Worm (Caenorhabditis elegans): ENCODE results near the gene F52H2.1.
A peak's percentile ranks its signal among the peaks of the same experiment; 100 is the strongest.

Gene F52H2.1

DNA sequence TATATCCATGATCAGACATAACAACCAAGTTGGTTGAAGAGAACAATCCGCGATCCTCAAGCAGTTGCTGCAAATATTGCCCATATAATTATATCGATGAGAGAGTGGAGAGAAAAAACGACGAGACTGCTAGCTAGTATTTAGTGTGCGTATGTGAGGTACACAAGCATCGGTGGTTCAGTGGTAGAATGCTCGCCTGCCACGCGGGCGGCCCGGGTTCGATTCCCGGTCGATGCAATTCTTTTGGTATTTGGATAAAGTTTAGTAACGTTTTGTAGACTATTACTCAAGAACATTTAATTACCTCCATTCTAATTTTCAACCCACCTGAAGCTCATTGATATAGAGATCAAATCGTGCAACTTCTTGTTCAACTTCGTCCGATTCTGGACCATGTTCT is 40.2 kb downstream of the F52H2.1 start (continued):
- no peak for TF ChIP-seq nhr-27 (tag; optimal IDR thresholded peaks at IDR 0.05)
- no peak for TF ChIP-seq bed-1 (GFP tag; IDR thresholded peaks at IDR 0.05)
- peak; percentile 89 for TF ChIP-seq ceh-79 (tag; optimal IDR thresholded peaks at IDR 0.05)
- 0 out of 2 replicates have a peak, but pooled peaks have one; percentile 77 for TF ChIP-seq nhr-120 (GFP tag; IDR thresholded peaks at IDR 0.05)
- TF ChIP-seq ccch-3 (GFP tag; optimal IDR thresholded peaks at IDR 0.05) = no peak
- no peak for TF ChIP-seq dpl-1 (GFP tag; optimal IDR thresholded peaks at IDR 0.05)
- TF ChIP-seq F57C9.4 (tag; optimal IDR thresholded peaks at IDR 0.05) = peak; percentile 62
- no peak for TF ChIP-seq F39B2.1 (GFP tag; IDR thresholded peaks at IDR 0.05)
- 0 out of 2 replicates have a peak, but pooled peaks have one; percentile 70 for TF ChIP-seq ztf-28 (GFP tag; IDR thresholded peaks at IDR 0.05)
- TF ChIP-seq hlh-12 (tag; optimal IDR thresholded peaks at IDR 0.05) = peak; percentile 74
- no peak for TF ChIP-seq efl-1 (GFP tag; optimal IDR thresholded peaks at IDR 0.05)
- peak; percentile 84 for TF ChIP-seq hmg-1.2 (GFP tag; IDR thresholded peaks at IDR 0.05)
- TF ChIP-seq aptf-2 (GFP tag; conservative IDR thresholded peaks at IDR 0.05) = no peak
- peak; percentile 78 for TF ChIP-seq rcor-1 (GFP tag; IDR thresholded peaks at IDR 0.05)
- peak; percentile 76 for TF ChIP-seq ceh-27 (GFP tag; optimal IDR thresholded peaks at IDR 0.05)
- peak; percentile 40 for TF ChIP-seq lsy-27 (tag; optimal IDR thresholded peaks at IDR 0.05; ENCODE audit: borderline replicate concordance, insufficient read depth)
- no peak for TF ChIP-seq nhr-179 (tag; optimal IDR thresholded peaks at IDR 0.05)
- peak; percentile 74 for TF ChIP-seq ekl-4 (GFP tag; IDR thresholded peaks at IDR 0.05)
- TF ChIP-seq F49E8.2 (tag; optimal IDR thresholded peaks at IDR 0.05; ENCODE audit: insufficient read depth) = no peak
- TF ChIP-seq B0019.2 (GFP tag; conservative IDR thresholded peaks at IDR 0.05) = peak; percentile 56; the same call in 1 of the 2 replicates
- TF ChIP-seq F52B5.7 (tag; optimal IDR thresholded peaks at IDR 0.05) = peak; percentile 90
- TF ChIP-seq sptf-2 (GFP tag; optimal IDR thresholded peaks at IDR 0.05) = no peak
- TF ChIP-seq F55B11.4 (tag; optimal IDR thresholded peaks at IDR 0.05; ENCODE audit: borderline replicate concordance, insufficient read depth) = no peak
- TF ChIP-seq C06A6.2 (GFP tag; conservative IDR thresholded peaks at IDR 0.05) = no peak
- no peak for TF ChIP-seq bed-2 (GFP tag; IDR thresholded peaks at IDR 0.05)
- peak; percentile 69 for TF ChIP-seq attf-5 (GFP tag; optimal IDR thresholded peaks at IDR 0.05)
- TF ChIP-seq die-1 (tag; optimal IDR thresholded peaks at IDR 0.05) = peak; percentile 76
- peak; percentile 89 for TF ChIP-seq him-1 (tag; optimal IDR thresholded peaks at IDR 0.05)
- peak; percentile 69 for TF ChIP-seq tbx-9 (tag; optimal IDR thresholded peaks at IDR 0.05; ENCODE audit: borderline replicate concordance)
- TF ChIP-seq ztf-25 (GFP tag; IDR thresholded peaks at IDR 0.05) = peak; percentile 92; the same call in 1 of the 2 replicates
- no peak for TF ChIP-seq ztf-3 (GFP tag; optimal IDR thresholded peaks at IDR 0.05)
- TF ChIP-seq lin-40 (tag; optimal IDR thresholded peaks at IDR 0.05) = peak; percentile 80
- peak; percentile 53 for TF ChIP-seq K12H6.12 (tag; optimal IDR thresholded peaks at IDR 0.05)
- TF ChIP-seq Y95B8A.8 (GFP tag; IDR thresholded peaks at IDR 0.05) = no peak
- TF ChIP-seq nhr-80 (tag; optimal IDR thresholded peaks at IDR 0.05) = peak; percentile 51
- peak; percentile 72 for TF ChIP-seq K11D2.4 (GFP tag; IDR thresholded peaks at IDR 0.05)
- peak; percentile 85 for TF ChIP-seq nfyb-1 (GFP tag; IDR thresholded peaks at IDR 0.05)
- TF ChIP-seq atf-7 (tag; optimal IDR thresholded peaks at IDR 0.05) = peak; percentile 58
- TF ChIP-seq zim-3 (tag; optimal IDR thresholded peaks at IDR 0.05) = peak; percentile 71
- TF ChIP-seq unc-130 (GFP tag; optimal IDR thresholded peaks at IDR 0.05) = peak; percentile 69
- peak; percentile 32 for TF ChIP-seq snpc-1.1 (tag; optimal IDR thresholded peaks at IDR 0.05; ENCODE audit: insufficient read depth)
- peak; percentile 44; the same call in 1 of the 2 replicates for TF ChIP-seq egrh-3 (GFP tag; IDR thresholded peaks at IDR 0.05)
- peak; percentile 79 for TF ChIP-seq mes-4 (tag; optimal IDR thresholded peaks at IDR 0.05)
- TF ChIP-seq ama-1 (optimal IDR thresholded peaks at IDR 0.05) = no peak
- peak; percentile 79 to 81 for TF ChIP-seq ama-1 (GFP tag; optimal IDR thresholded peaks at IDR 0.05)
- TF ChIP-seq snpc-1.3 (tag; optimal IDR thresholded peaks at IDR 0.05; ENCODE audit: insufficient read depth) = peak; percentile 64
- TF ChIP-seq B0261.1 (tag; optimal IDR thresholded peaks at IDR 0.05) = peak; percentile 97
- no peak for TF ChIP-seq F22D6.2 (tag; optimal IDR thresholded peaks at IDR 0.05)
- TF ChIP-seq nfya-1 (tag; optimal IDR thresholded peaks at IDR 0.05; ENCODE audit: borderline replicate concordance, insufficient read depth) = no peak
